Worm (Caenorhabditis elegans) whole organism, early embryonic: ENCODE results near the gene sma-9.

Experiments
- B0310.2 ChIP-seq: sonication (generic microtip); optimal IDR thresholded peaks from 2 replicates; lab custom pipeline; 2016; ENCODE audit warnings: mild to moderate bottlenecking, missing genetic modification characterization, missing compliant biosample characterization
- F13C5.2 ChIP-seq: sonication (generic microtip); optimal IDR thresholded peaks from 2 replicates; lab custom pipeline; 2017; ENCODE audit warnings: mild to moderate bottlenecking, missing genetic modification characterization, inconsistent platforms, missing compliant biosample characterization
- ama-1 ChIP-seq: fragments of 150-350 bp; optimal IDR thresholded peaks from 2 replicates; lab custom pipeline; 2014
- scrt-1 ChIP-seq: fragments of 200-800 bp; sonication (Bioruptor generic); IDR thresholded peaks from 2 replicates; pipeline ENCODE4 v1.3.6; 2022; ENCODE audit warnings: missing genetic modification characterization, missing compliant biosample characterization
- tbx-11 ChIP-seq: fragments of 200-800 bp; sonication (Bioruptor generic); IDR thresholded peaks from 2 replicates; pipeline ENCODE4 v1.3.6; 2022; ENCODE audit warnings: missing genetic modification characterization, missing compliant biosample characterization

DNA sequence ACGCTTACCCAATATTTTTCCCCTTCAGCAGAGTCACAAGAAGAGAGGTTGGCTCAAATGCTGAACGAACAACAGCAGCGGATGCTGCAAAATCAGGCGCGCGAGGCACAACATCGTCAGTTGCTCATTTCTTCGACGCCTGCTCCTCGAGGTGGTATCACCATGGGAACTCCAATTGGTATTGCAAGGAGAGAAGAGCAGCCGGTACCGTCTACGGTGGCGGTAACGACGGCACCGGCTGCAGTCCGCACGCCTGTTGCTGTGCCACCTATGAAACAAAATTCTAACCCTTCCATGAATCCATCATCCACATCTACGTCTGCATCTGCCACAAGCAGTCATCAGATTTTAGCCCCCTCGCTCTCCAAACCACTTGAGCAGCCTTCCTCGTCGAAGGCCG lies 5.8 kb downstream of the sma-9 start:
- TF ChIP-seq ama-1 (lab: Kevin White, UChicago): no peak
- no peak for TF ChIP-seq tbx-11
- TF ChIP-seq B0310.2 (tag; lab: Kevin White, UChicago): no peak
- no peak for TF ChIP-seq F13C5.2 (tag; lab: Kevin White, UChicago)
- no peak for TF ChIP-seq scrt-1 (GFP tag; lab: Robert Waterston, UW)
